Worm (Caenorhabditis elegans) whole organism, L4/young adult: ENCODE data around the gene C27D9.2.

Source experiments
- W03F9.2 ChIP-seq: fragments of 150-350 bp; optimal IDR thresholded peaks from 2 replicates; lab custom pipeline; 2014; ENCODE audit warnings: missing biosample characterization, missing genetic modification characterization
- dao-5 ChIP-seq: sonication (generic microtip); optimal IDR thresholded peaks from 2 replicates; lab custom pipeline; 2016; ENCODE audit warnings: missing genotype, missing genetic modification characterization, moderate library complexity, missing compliant biosample characterization
- him-1 ChIP-seq: sonication (generic microtip); optimal IDR thresholded peaks from 2 replicates; lab custom pipeline; 2016; ENCODE audit warnings: missing genotype, missing genetic modification reagents, missing genetic modification characterization, missing compliant biosample characterization

Gene C27D9.2

DNA sequence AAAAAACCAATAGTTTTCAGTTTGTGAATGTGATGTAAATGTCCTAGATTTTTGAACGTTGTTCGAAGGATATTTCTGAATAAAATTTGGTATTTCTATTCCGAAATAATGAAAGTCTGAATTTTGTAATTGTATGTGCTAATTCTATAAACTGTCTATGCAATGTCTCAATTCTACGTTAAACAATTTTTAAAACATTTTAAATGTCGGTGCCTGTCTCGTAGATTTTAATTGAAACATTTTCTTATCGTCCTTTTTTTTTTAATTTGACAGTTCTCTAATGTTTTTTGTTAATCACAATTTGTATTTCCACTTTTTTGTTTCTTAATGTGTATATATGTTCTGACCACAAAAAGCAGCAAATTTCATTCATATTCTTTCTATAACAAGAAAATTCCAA is 26.9 kb downstream of the C27D9.2 start, which contains the start of gene F41C3.7:
TSS of gene F41C3.7 (plus strand) at position 301 of the 400 bp plus-strand sequence.
- TF ChIP-seq dao-5 (tag; lab: Kevin White, UChicago) (no peak), W03F9.2 (tag; lab: Kevin White, UChicago) (no peak), him-1 (tag; lab: Kevin White, UChicago) (no peak)

- no peak for TF ChIP-seq dao-5 (tag; lab: Kevin White, UChicago)
- peak; percentile 29 for TF ChIP-seq W03F9.2 (tag; lab: Kevin White, UChicago)
- no peak for TF ChIP-seq him-1 (tag; lab: Kevin White, UChicago)
Observed at ce11 chrII:4728687-4729086, 28.0 kb downstream of the C27D9.2 start.

DNA sequence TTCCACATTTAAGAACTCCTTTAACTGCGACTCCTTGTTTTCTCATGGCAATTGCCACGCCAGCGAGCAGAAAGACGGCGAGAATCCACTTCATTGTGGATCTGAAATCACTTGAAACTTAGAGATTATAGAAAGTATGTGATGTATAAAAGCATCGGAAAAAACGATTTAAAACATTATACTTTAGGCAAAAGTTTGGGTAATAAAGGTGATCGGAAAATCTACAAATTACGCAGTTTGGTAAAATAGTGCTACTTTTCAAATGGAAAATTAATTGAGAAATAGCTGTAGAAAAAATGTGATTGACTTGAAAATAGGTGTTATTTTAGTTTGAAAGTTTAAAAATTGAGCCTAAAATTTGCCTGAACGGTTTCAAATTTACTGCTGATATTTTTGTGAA is 28.9 kb downstream of the C27D9.2 start, which contains the start of gene ttr-41:
TSS of gene ttr-41 (minus strand) at position 101 of the 400 bp plus-strand sequence.
- no peak for TF ChIP-seq dao-5 (tag; lab: Kevin White, UChicago)
- no peak for TF ChIP-seq W03F9.2 (tag; lab: Kevin White, UChicago)
- no peak for TF ChIP-seq him-1 (tag; lab: Kevin White, UChicago)

DNA sequence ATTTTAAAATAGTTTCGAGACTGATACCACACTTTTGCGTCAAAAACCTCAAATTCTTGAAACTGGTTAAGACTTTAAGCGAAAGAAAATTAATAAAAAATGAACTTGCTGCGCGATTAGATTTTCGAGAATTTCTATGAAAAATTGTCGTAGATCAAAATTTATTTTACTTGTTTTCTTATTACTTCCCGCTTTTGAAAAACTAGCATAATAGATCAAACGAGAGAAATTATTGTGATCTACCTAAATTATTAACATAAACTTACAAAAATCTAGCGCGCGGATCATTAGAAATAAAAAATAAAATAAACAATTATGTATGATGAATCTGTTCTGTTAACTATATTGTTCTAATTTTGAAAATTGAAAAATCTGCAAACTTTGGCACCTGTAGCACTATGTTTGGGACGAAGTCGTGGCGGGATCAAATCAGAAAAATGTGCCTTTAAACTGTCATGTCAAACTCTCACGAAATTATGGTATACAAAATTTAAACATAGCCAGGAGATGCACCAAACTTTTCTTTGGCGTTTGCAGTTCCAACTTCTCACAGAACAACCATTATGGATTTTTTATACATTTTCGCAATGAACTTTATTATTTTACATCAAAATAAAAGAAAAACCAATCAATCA is 29.8 kb downstream of the C27D9.2 start:
- TF ChIP-seq W03F9.2 (tag; lab: Kevin White, UChicago) (no peak), dao-5 (tag; lab: Kevin White, UChicago) (no peak), him-1 (tag; lab: Kevin White, UChicago) (no peak)

ce11 chrII:4726120-4726519 is 30.5 kb downstream of the C27D9.2 start, which contains the start of gene F10G7.10:
Gene F10G7.10, minus strand, starts transcription at chrII:4726264.
- TF ChIP-seq him-1 (tag; lab: Kevin White, UChicago) = no peak
- peak; percentile 54 for TF ChIP-seq W03F9.2 (tag; lab: Kevin White, UChicago)

- no peak for TF ChIP-seq dao-5 (tag; lab: Kevin White, UChicago)
- TF ChIP-seq W03F9.2 (tag; lab: Kevin White, UChicago) = no peak
- TF ChIP-seq him-1 (tag; lab: Kevin White, UChicago) = no peak
Observed at ce11 chrII:4715676-4716075, 41.0 kb downstream of the C27D9.2 start, which contains the start of gene F41C3.8. Gene F41C3.8, plus strand, starts transcription at chrII:4716046.

- TF ChIP-seq dao-5 (tag; lab: Kevin White, UChicago) (no peak), W03F9.2 (tag; lab: Kevin White, UChicago) (no peak), him-1 (tag; lab: Kevin White, UChicago) (no peak)
Observed at ce11 chrII:4710813-4711212, 45.8 kb downstream of the C27D9.2 start.

- TF ChIP-seq W03F9.2 (tag; lab: Kevin White, UChicago) = no peak
- no peak for TF ChIP-seq dao-5 (tag; lab: Kevin White, UChicago)
- TF ChIP-seq him-1 (tag; lab: Kevin White, UChicago) = no peak
Observed at ce11 chrII:4710120-4710519, 46.5 kb downstream of the C27D9.2 start, which contains the start of gene tag-151. Gene tag-151, plus strand, starts transcription at chrII:4710277.

ce11 chrII:4706359-4706871 is 50.2 kb downstream of the C27D9.2 start, which contains the start of the genes F10G7.9 and tsn-1:
Gene F10G7.9, minus strand, starts transcription at chrII:4706485.
Gene tsn-1, plus strand, starts transcription at chrII:4706821.
- TF ChIP-seq him-1 (tag; lab: Kevin White, UChicago) (no peak), W03F9.2 (tag; lab: Kevin White, UChicago) (peak; percentile 88)
